Worm (Caenorhabditis elegans): ENCODE measurements around the gene C17A2.4.

The C17A2.4 gene

ce11 chrII:3864652-3865051 lies 25.0 kb downstream of the C17A2.4 start, which contains the start of gene nhr-261:
TSS of gene nhr-261 (minus strand) at chrII:3864752.
- TF ChIP-seq nhr-11 (tag; optimal IDR thresholded peaks at IDR 0.05), result no peak
- no peak for TF ChIP-seq daf-12 (tag; optimal IDR thresholded peaks at IDR 0.05)
- TF ChIP-seq snpc-4 (tag; optimal IDR thresholded peaks at IDR 0.05), result no peak
- no peak for TF ChIP-seq ZK546.5 (tag; optimal IDR thresholded peaks at IDR 0.05)
- no peak for TF ChIP-seq R02D3.7 (tag; optimal IDR thresholded peaks at IDR 0.05)
- no peak for TF ChIP-seq zag-1 (tag; optimal IDR thresholded peaks at IDR 0.05)
- TF ChIP-seq egl-5 (tag; optimal IDR thresholded peaks at IDR 0.05), result no peak
- no peak for TF ChIP-seq fos-1 (tag; optimal IDR thresholded peaks at IDR 0.05)
- no peak for TF ChIP-seq unc-39 (tag; optimal IDR thresholded peaks at IDR 0.05)
- TF ChIP-seq ama-1 (optimal IDR thresholded peaks at IDR 0.05), result no peak
- TF ChIP-seq mdl-1 (tag; optimal IDR thresholded peaks at IDR 0.05), result no peak
- no peak for TF ChIP-seq nfya-1 (tag; optimal IDR thresholded peaks at IDR 0.05; ENCODE audit: insufficient read depth)
- TF ChIP-seq sea-2 (GFP tag; optimal IDR thresholded peaks at IDR 0.05), result no peak
- no peak for TF ChIP-seq unc-62 (GFP tag; optimal IDR thresholded peaks at IDR 0.05)
- TF ChIP-seq lsy-12 (tag; optimal IDR thresholded peaks at IDR 0.05), result no peak
- no peak for TF ChIP-seq hmg-11 (tag; optimal IDR thresholded peaks at IDR 0.05)
- TF ChIP-seq eor-1 (tag; optimal IDR thresholded peaks at IDR 0.05), result no peak
- TF ChIP-seq nhr-77 (tag; optimal IDR thresholded peaks at IDR 0.05), result no peak
- no peak for TF ChIP-seq jun-1 (tag; optimal IDR thresholded peaks at IDR 0.05)
- TF ChIP-seq ceh-82 (tag; optimal IDR thresholded peaks at IDR 0.05), result no peak

- TF ChIP-seq zag-1 (tag; optimal IDR thresholded peaks at IDR 0.05), result no peak
- no peak for TF ChIP-seq nhr-43 (tag; optimal IDR thresholded peaks at IDR 0.05; ENCODE audit: poor library complexity, severe bottlenecking)
- no peak for TF ChIP-seq mml-1 (tag; optimal IDR thresholded peaks at IDR 0.05)
- no peak for TF ChIP-seq nhr-12 (tag; optimal IDR thresholded peaks at IDR 0.05)
These were observed 29.9 kb downstream of the C17A2.4 start, which contains the start of gene oac-10 for ce11 chrII:3869601-3870000. TSS of gene oac-10 (plus strand) at chrII:3869901.

- TF ChIP-seq nhr-76 (tag; optimal IDR thresholded peaks at IDR 0.05) (no peak), nhr-25 (tag; optimal IDR thresholded peaks at IDR 0.05) (no peak), egl-27 (tag; optimal IDR thresholded peaks at IDR 0.05) (no peak), unc-62 (GFP tag; optimal IDR thresholded peaks at IDR 0.05) (no peak), pqm-1 (tag; optimal IDR thresholded peaks at IDR 0.05) (no peak), fkh-2 (tag; optimal IDR thresholded peaks at IDR 0.05) (no peak), tbx-2 (tag; optimal IDR thresholded peaks at IDR 0.05) (no peak), nhr-11 (tag; optimal IDR thresholded peaks at IDR 0.05) (no peak), nhr-12 (tag; optimal IDR thresholded peaks at IDR 0.05) (no peak), elt-2 (tag; optimal IDR thresholded peaks at IDR 0.05) (no peak), ceh-28 (tag; optimal IDR thresholded peaks at IDR 0.05) (no peak), fkh-10 (GFP tag; optimal IDR thresholded peaks at IDR 0.05) (no peak), mml-1 (tag; optimal IDR thresholded peaks at IDR 0.05) (no peak), eor-1 (tag; optimal IDR thresholded peaks at IDR 0.05) (no peak)
These were observed 37.5 kb downstream of the C17A2.4 start, which contains the start of gene nep-3 for ce11 chrII:3877127-3877526. TSS of gene nep-3 (minus strand) at chrII:3877227.

ce11 chrII:3877874-3878273 lies 38.2 kb downstream of the C17A2.4 start, which contains the start of gene sdz-7:
TSS of gene sdz-7 (minus strand) at chrII:3877974.
- TF ChIP-seq lsy-12 (tag; optimal IDR thresholded peaks at IDR 0.05) (no peak), nhr-12 (tag; optimal IDR thresholded peaks at IDR 0.05) (no peak), lin-15B (tag; optimal IDR thresholded peaks at IDR 0.05) (no peak), tbx-2 (tag; optimal IDR thresholded peaks at IDR 0.05) (no peak), ceh-28 (tag; optimal IDR thresholded peaks at IDR 0.05) (no peak), eor-1 (tag; optimal IDR thresholded peaks at IDR 0.05) (no peak), ama-1 (optimal IDR thresholded peaks at IDR 0.05) (no peak), snpc-4 (tag; optimal IDR thresholded peaks at IDR 0.05) (no peak), ztf-4 (tag; optimal IDR thresholded peaks at IDR 0.05) (no peak)

ce11 chrII:3878330-3878729 lies 38.7 kb downstream of the C17A2.4 start, which contains the start of gene srh-250:
TSS of gene srh-250 (plus strand) at chrII:3878630.
- no peak for TF ChIP-seq aly-2 (tag; optimal IDR thresholded peaks at IDR 0.05)
- no peak for TF ChIP-seq jun-1 (tag; optimal IDR thresholded peaks at IDR 0.05)
- no peak for TF ChIP-seq R02D3.7 (tag; optimal IDR thresholded peaks at IDR 0.05)
- no peak for TF ChIP-seq nhr-23 (tag; optimal IDR thresholded peaks at IDR 0.05)
- TF ChIP-seq egl-27 (tag; optimal IDR thresholded peaks at IDR 0.05), result no peak
- TF ChIP-seq lin-39 (tag; optimal IDR thresholded peaks at IDR 0.05), result no peak
- no peak for TF ChIP-seq fkh-10 (GFP tag; optimal IDR thresholded peaks at IDR 0.05)
- TF ChIP-seq daf-12 (tag; optimal IDR thresholded peaks at IDR 0.05), result no peak
- no peak for TF ChIP-seq ceh-82 (tag; optimal IDR thresholded peaks at IDR 0.05)

All from whole organism, L3 larva.